Worm (Caenorhabditis elegans): ENCODE results near the gene best-15.

Gene best-15

DNA sequence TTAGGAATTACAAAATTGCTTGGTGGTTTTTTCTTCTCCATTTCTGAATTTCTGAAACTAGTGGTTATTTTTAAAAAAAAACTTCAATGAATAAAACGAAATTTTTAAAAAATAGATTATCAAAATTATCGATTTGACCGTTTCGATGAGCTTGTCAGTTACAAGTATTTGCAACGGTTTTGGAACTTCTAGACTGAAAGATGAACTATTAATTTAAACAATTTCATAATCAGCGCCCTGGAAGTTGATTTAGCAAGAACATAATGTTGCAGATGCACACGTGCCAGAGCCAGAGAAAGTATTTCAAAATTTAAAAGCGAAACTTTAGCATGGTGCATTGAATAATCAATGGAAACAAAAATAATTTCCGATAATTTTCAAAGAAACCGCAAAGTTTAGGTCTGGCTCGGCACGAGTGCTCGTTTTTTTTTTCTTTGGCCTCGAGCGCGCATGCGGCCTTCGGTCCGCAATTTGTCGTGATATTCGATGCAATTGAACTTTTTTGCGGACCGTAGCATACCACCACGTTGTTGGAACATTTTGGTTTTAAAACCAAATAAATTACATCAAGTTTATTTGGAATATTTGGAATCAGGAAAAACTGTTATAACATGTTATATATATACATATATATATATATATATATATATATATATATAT, 10.8 kb upstream of the best-15 start, which contains the start of gene T11G6.5:
Gene T11G6.5 (minus strand): TSS at position 51 of the 660 bp plus-strand sequence.
- TF ChIP-seq fkh-8 (tag; optimal IDR thresholded peaks at IDR 0.05) (no peak), nhr-85 (tag) (no peak), lsy-2 (tag; optimal IDR thresholded peaks at IDR 0.05) (peak; percentile 87 to 97), swsn-7 (tag; optimal IDR thresholded peaks at IDR 0.05) (peak; percentile 16), ets-5 (GFP tag; IDR thresholded peaks at IDR 0.05) (no peak), F16B12.6 (tag; optimal IDR thresholded peaks at IDR 0.05) (peak; percentile 81), rnt-1 (tag; optimal IDR thresholded peaks at IDR 0.05) (peak; percentile 49), mdl-1 (tag; optimal IDR thresholded peaks at IDR 0.05) (peak in 1 of 2 experiments; percentile 59), blmp-1 (tag; optimal IDR thresholded peaks at IDR 0.05) (peak; percentile 4), lin-35 (GFP tag; optimal IDR thresholded peaks at IDR 0.05) (peak; percentile 3 to 65), fos-1 (tag; optimal IDR thresholded peaks at IDR 0.05) (no peak), ceh-8 (GFP tag; optimal IDR thresholded peaks at IDR 0.05) (no peak), xbp-1 (tag; optimal IDR thresholded peaks at IDR 0.05) (peak; percentile 37), efl-1 (optimal IDR thresholded peaks at IDR 0.05) (peak; percentile 39 to 52), efl-1 (GFP tag; optimal IDR thresholded peaks at IDR 0.05 in 1 of 2) (peak; percentile 48 to 95), mep-1 (tag; optimal IDR thresholded peaks at IDR 0.05) (peak; percentile 45), egl-13 (tag; optimal IDR thresholded peaks at IDR 0.05) (no peak), nhr-90 (tag; optimal IDR thresholded peaks at IDR 0.05; ENCODE audit: poor library complexity) (no peak), ceh-82 (tag; optimal IDR thresholded peaks at IDR 0.05) (peak in 1 of 3 experiments; percentile 33), snpc-4 (tag; optimal IDR thresholded peaks at IDR 0.05) (peak; percentile 6), snu-23 (GFP tag; optimal IDR thresholded peaks at IDR 0.05) (peak; percentile 50), ztf-11 (tag; optimal IDR thresholded peaks at IDR 0.05) (no peak), vab-15 (tag; optimal IDR thresholded peaks at IDR 0.05) (no peak), aha-1 (tag; optimal IDR thresholded peaks at IDR 0.05) (no peak), nhr-71 (tag; optimal IDR thresholded peaks at IDR 0.05) (peak; percentile 48), nhr-47 (tag; optimal IDR thresholded peaks at IDR 0.05) (peak; percentile 10), dsc-1 (tag; optimal IDR thresholded peaks at IDR 0.05) (peak; percentile 3), tbx-2 (tag; optimal IDR thresholded peaks at IDR 0.05) (peak; percentile 4), unc-30 (tag; optimal IDR thresholded peaks at IDR 0.05) (no peak), skn-1 (tag; optimal IDR thresholded peaks at IDR 0.05) (peak; percentile 37), mab-9 (GFP tag; IDR thresholded peaks at IDR 0.05) (no peak), ceh-63 (GFP tag; optimal IDR thresholded peaks at IDR 0.05) (no peak), unc-130 (tag; optimal IDR thresholded peaks at IDR 0.05) (peak; percentile 14), nhr-20 (tag; optimal IDR thresholded peaks at IDR 0.05) (peak; percentile 18), grh-1 (GFP tag; IDR thresholded peaks at IDR 0.05) (no peak), isw-1 (GFP tag; IDR thresholded peaks at IDR 0.05) (no peak), dpl-1 (GFP tag; optimal IDR thresholded peaks at IDR 0.05) (peak in 2 of 3 experiments; percentile 46 to 51), irx-1 (tag; optimal IDR thresholded peaks at IDR 0.05) (no peak)

DNA sequence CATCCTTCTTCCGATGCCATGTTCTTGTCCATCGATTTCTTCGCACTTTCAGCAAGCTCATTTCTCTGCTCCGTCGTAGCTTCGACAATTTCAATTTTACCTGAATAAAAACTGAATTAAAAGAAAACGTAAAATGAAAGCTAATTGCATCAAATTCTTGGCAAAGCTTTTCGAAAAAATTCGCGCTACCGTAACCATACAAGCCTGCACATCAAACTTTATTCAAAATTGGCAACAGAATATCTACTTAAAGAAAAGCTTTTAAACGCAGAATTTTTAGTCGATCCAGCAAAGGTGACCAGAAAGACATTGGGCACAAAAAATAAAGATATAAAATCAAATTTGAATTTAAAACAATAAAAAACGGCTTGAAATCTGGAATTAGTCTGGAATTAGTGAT, 10.2 kb upstream of the best-15 start:
- TF ChIP-seq sup-37 (GFP tag; optimal IDR thresholded peaks at IDR 0.05) (no peak), ztf-4 (tag; optimal IDR thresholded peaks at IDR 0.05) (no peak), hlh-17 (GFP tag; optimal IDR thresholded peaks at IDR 0.05; ENCODE audit: borderline replicate concordance) (no peak), ztf-11 (tag; optimal IDR thresholded peaks at IDR 0.05) (no peak)

All from whole organism, L1 larva.